Worm (Caenorhabditis elegans) whole organism, young adult: ENCODE data around the gene gid-8.

ENCODE experiments used
- F37B4.10 ChIP-seq: fragments of 200-800 bp; sonication (Bioruptor generic); IDR thresholded peaks from 2 replicates; pipeline ENCODE4 v1.3.6; 2022; ENCODE audit warnings: missing genetic modification characterization, missing compliant biosample characterization
- F52B5.7 ChIP-seq: sonication (generic microtip); optimal IDR thresholded peaks from 2 replicates; lab custom pipeline; 2016; ENCODE audit warnings: mild to moderate bottlenecking, missing genetic modification characterization, missing compliant biosample characterization
- F57A8.1 ChIP-seq: fragments of 200-800 bp; sonication (Bioruptor generic); optimal IDR thresholded peaks from 2 replicates; lab custom pipeline; 2018; ENCODE audit warnings: mild to moderate bottlenecking, missing genetic modification characterization, moderate library complexity, missing compliant biosample characterization
- K12H6.12 ChIP-seq: fragments of 200-800 bp; sonication (Bioruptor generic); optimal IDR thresholded peaks from 2 replicates; lab custom pipeline; 2018; ENCODE audit warnings: mild to moderate bottlenecking, missing genetic modification characterization, missing compliant biosample characterization
- Y56A3A.18 ChIP-seq: fragments of 200-800 bp; sonication (Bioruptor generic); IDR thresholded peaks from 2 replicates; pipeline ENCODE4 v1.3.6; 2022; ENCODE audit warnings: missing genetic modification reagents, missing genetic modification characterization, missing compliant biosample characterization
- Y95B8A.8 ChIP-seq: fragments of 200-800 bp; sonication (Bioruptor generic); IDR thresholded peaks from 2 replicates; pipeline ENCODE4 v1.3.6; 2022; ENCODE audit warnings: missing genetic modification reagents, missing genetic modification characterization, missing compliant biosample characterization
- aptf-2 ChIP-seq: fragments of 200-800 bp; sonication (Bioruptor generic); conservative IDR thresholded peaks from 2 replicates; pipeline ENCODE4 v1.3.6; 2022; ENCODE audit warnings: missing genetic modification reagents, missing genetic modification characterization, missing compliant biosample characterization
- athp-1 ChIP-seq: sonication (generic microtip); optimal IDR thresholded peaks from 2 replicates; lab custom pipeline; 2017; ENCODE audit warnings: mild to moderate bottlenecking, missing genetic modification characterization, missing compliant biosample characterization
- bed-1 ChIP-seq: fragments of 200-800 bp; sonication (Bioruptor generic); IDR thresholded peaks from 2 replicates; pipeline ENCODE4 v1.3.6; 2022; ENCODE audit warnings: missing genetic modification reagents, missing genetic modification characterization, missing compliant biosample characterization
- ceh-40 ChIP-seq: fragments of 200-800 bp; sonication (Bioruptor generic); IDR thresholded peaks from 2 replicates; pipeline ENCODE4 v1.3.6; 2022; ENCODE audit warnings: missing genetic modification characterization, missing compliant biosample characterization
- die-1 ChIP-seq: sonication (generic microtip); optimal IDR thresholded peaks from 2 replicates; lab custom pipeline; 2016; ENCODE audit warnings: missing genotype, mild to moderate bottlenecking, missing genetic modification characterization, missing compliant biosample characterization
- dpl-1 ChIP-seq: fragments of 150-350 bp; optimal IDR thresholded peaks from 2 replicates; lab custom pipeline; 2014; ENCODE audit warnings: missing biosample characterization, missing genetic modification reagents, missing genetic modification characterization
- efl-1 ChIP-seq: fragments of 150-350 bp; optimal IDR thresholded peaks from 2 replicates; lab custom pipeline; 2014; ENCODE audit warnings: missing biosample characterization, missing genetic modification reagents, missing genetic modification characterization
- gei-17 ChIP-seq: fragments of 200-800 bp; sonication (Bioruptor generic); optimal IDR thresholded peaks from 2 replicates; lab custom pipeline; 2018; ENCODE audit warnings: mild to moderate bottlenecking, missing genetic modification characterization, missing compliant biosample characterization
- him-1 ChIP-seq: sonication (generic microtip); optimal IDR thresholded peaks from 2 replicates; lab custom pipeline; 2016; ENCODE audit warnings: missing genotype, missing genetic modification reagents, missing genetic modification characterization, missing compliant biosample characterization
- hmg-1.2 ChIP-seq: fragments of 200-800 bp; sonication (Bioruptor generic); IDR thresholded peaks from 2 replicates; pipeline ENCODE4 v1.3.6; 2022; ENCODE audit warnings: missing genetic modification reagents, missing genetic modification characterization, missing compliant biosample characterization
- lag-1 ChIP-seq: fragments of 200-800 bp; sonication (Bioruptor generic); IDR thresholded peaks from 2 replicates; pipeline ENCODE4 v1.3.6; 2022; ENCODE audit warnings: missing genetic modification reagents, missing genetic modification characterization, missing compliant biosample characterization
- let-607 ChIP-seq, 2 experiments: fragments of 200-800 bp in 1 of 2; sonication (Bioruptor generic) in 1 of 2; sonication (generic microtip) in 1 of 2; optimal IDR thresholded peaks; 2 replicates each; lab custom pipeline; 2016 to 2018; ENCODE audit warnings: mild to moderate bottlenecking in 2 of 2, missing compliant biosample characterization in 2 of 2, missing genetic modification characterization in 2 of 2, moderate library complexity in 2 of 2, missing genotype in 1 of 2
- lir-1 ChIP-seq: fragments of 200-800 bp; sonication (Bioruptor generic); conservative IDR thresholded peaks from 2 replicates; pipeline ENCODE4 v1.3.6; 2022; ENCODE audit warnings: missing genetic modification reagents, missing genetic modification characterization, missing compliant biosample characterization
- madf-6 ChIP-seq: fragments of 200-800 bp; sonication (Bioruptor generic); IDR thresholded peaks from 2 replicates; pipeline ENCODE4 v1.3.6; 2022; ENCODE audit warnings: missing genetic modification reagents, missing genetic modification characterization, missing compliant biosample characterization
- madf-8 ChIP-seq: fragments of 200-800 bp; sonication (Bioruptor generic); conservative IDR thresholded peaks from 2 replicates; pipeline ENCODE4 v1.3.6; 2022; ENCODE audit warnings: missing genetic modification reagents, missing genetic modification characterization, missing compliant biosample characterization
- nfyb-1 ChIP-seq: fragments of 200-800 bp; sonication (Bioruptor generic); IDR thresholded peaks from 2 replicates; pipeline ENCODE4 v1.3.6; 2022; ENCODE audit warnings: missing genetic modification reagents, missing genetic modification characterization, missing compliant biosample characterization
- nhr-80 ChIP-seq: sonication (generic microtip); optimal IDR thresholded peaks from 2 replicates; lab custom pipeline; 2016; ENCODE audit warnings: missing genetic modification characterization, missing compliant biosample characterization
- repo-1 ChIP-seq: sonication (generic microtip); optimal IDR thresholded peaks from 2 replicates; lab custom pipeline; 2017; ENCODE audit warnings: mild to moderate bottlenecking, missing genetic modification characterization, missing compliant biosample characterization
- rpc-1 ChIP-seq, 2 experiments: fragments of 150-350 bp in 1 of 2; sonication (generic microtip) in 1 of 2; optimal IDR thresholded peaks; 2 replicates each; lab custom pipeline; 2014 to 2018; ENCODE audit warnings: missing biosample characterization in 1 of 2, missing genetic modification characterization in 1 of 2, missing genetic modification reagents in 1 of 2, missing genotype in 1 of 2
- snpc-1.1 ChIP-seq: sonication (generic microtip); optimal IDR thresholded peaks from 2 replicates; lab custom pipeline; 2017; ENCODE audit warnings: missing genetic modification characterization, mild to moderate bottlenecking, missing compliant biosample characterization, antibody characterized with exemption, moderate library complexity, missing genotype, missing genetic modification reagents; ENCODE audit not compliant: insufficient read depth
- snpc-4 ChIP-seq, 5 experiments: fragments of 150-350 bp in 1 of 5; sonication (generic microtip) in 4 of 5; optimal IDR thresholded peaks; 2 replicates each; lab custom pipeline; 2014 to 2018; ENCODE audit warnings: missing genetic modification characterization in 5 of 5, missing biosample characterization in 3 of 5, antibody characterized with exemption in 2 of 5, mild to moderate bottlenecking in 2 of 5, missing compliant biosample characterization in 2 of 5, missing genotype in 2 of 5, moderate library complexity in 2 of 5, missing genetic modification reagents in 1 of 5
- zfh-2 ChIP-seq: fragments of 200-800 bp; sonication (Bioruptor generic); conservative IDR thresholded peaks from 2 replicates; pipeline ENCODE4 v1.3.6; 2022; ENCODE audit warnings: missing genetic modification reagents, missing genetic modification characterization, missing compliant biosample characterization
- zim-3 ChIP-seq: sonication (generic microtip); optimal IDR thresholded peaks from 2 replicates; lab custom pipeline; 2017; ENCODE audit warnings: mild to moderate bottlenecking, missing genetic modification characterization, moderate library complexity, missing compliant biosample characterization

gid-8 gene

DNA sequence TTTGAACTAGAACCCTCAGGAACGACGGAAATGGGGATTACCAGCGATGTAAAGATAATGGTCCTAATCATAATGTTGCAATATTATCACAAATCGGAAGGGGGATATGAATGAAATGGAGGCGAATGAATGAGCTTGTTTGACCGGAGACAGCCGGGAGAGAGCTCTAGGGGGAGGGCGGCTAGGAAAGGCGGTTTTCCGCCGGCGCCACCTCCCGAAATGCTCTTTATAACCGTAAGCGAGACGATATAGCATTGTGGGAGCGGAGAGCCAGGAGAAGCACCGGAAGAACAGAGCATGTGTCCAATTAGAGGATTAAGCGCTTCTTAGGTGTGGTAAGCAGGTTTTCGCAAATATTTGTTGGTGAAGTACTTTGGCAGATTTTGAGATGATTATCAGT lies 41.9 kb upstream of the gid-8 start, which contains the start of gene R12A1.3:
Gene R12A1.3 (minus strand): TSS at position 200 of the 400 bp plus-strand sequence.
- TF ChIP-seq madf-8 (no peak), let-607 (tag; optimal IDR thresholded peaks at IDR 0.05; lab: Kevin White, UChicago) (no peak), zim-3 (tag; lab: Kevin White, UChicago) (no peak), hmg-1.2 (no peak), zfh-2 (GFP tag; lab: Robert Waterston, UW) (peak; percentile 55), ceh-40 (GFP tag; lab: Robert Waterston, UW) (no peak)

DNA sequence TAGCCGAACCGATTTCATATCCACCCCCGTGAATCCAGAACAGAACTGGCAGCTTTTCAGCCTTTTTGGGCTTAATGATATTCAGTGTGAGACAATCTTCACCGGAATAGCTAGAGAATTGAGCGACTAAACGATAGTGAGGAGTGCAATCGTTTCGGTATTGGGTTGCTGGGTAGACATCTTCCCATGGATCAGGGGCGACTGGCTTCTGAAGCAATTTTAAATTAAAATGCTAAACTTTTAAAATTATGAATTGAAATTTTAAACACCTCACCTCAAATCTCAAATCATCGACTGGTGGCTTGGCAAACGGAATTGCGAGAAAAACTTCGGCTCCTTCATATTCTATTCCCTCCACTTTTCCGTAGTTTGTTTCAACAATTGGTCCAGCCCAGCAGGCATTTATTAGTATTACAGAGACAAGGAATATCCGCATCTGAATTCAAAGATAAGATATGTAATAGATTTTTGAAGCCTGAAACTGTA lies 35.8 kb upstream of the gid-8 start, which contains the start of gene ges-1:
Gene ges-1 (minus strand): TSS at position 436 of the 486 bp plus-strand sequence.
- no peak for TF ChIP-seq F57A8.1 (GFP tag; lab: Kevin White, UChicago)
- no peak for TF ChIP-seq aptf-2 (GFP tag; lab: Robert Waterston, UW)
- no peak for TF ChIP-seq nfyb-1 (GFP tag; lab: Robert Waterston, UW)
- TF ChIP-seq madf-6 (GFP tag; lab: Robert Waterston, UW) = no peak
- no peak for TF ChIP-seq efl-1 (GFP tag; lab: Kevin White, UChicago)
- no peak for TF ChIP-seq snpc-1.1 (tag; lab: Kevin White, UChicago)
- no peak for TF ChIP-seq F37B4.10 (GFP tag; lab: Robert Waterston, UW)
- no peak for TF ChIP-seq him-1 (tag; lab: Kevin White, UChicago)
- TF ChIP-seq athp-1 (tag; lab: Kevin White, UChicago) = no peak
- no peak for TF ChIP-seq die-1
- TF ChIP-seq Y95B8A.8 (GFP tag; lab: Robert Waterston, UW) = no peak
- TF ChIP-seq snpc-4 (GFP tag; optimal IDR thresholded peaks at IDR 0.05; lab: Kevin White, UChicago) = no peak
- no peak for TF ChIP-seq snpc-4 (tag; optimal IDR thresholded peaks at IDR 0.05; lab: Kevin White, UChicago)
- TF ChIP-seq repo-1 (tag; lab: Kevin White, UChicago) = no peak
- TF ChIP-seq bed-1 (GFP tag; lab: Robert Waterston, UW) = no peak
- no peak for TF ChIP-seq Y56A3A.18 (GFP tag; lab: Robert Waterston, UW)
- no peak for TF ChIP-seq lir-1 (GFP tag; lab: Robert Waterston, UW)
- TF ChIP-seq gei-17 (GFP tag; lab: Kevin White, UChicago) = no peak
- no peak for TF ChIP-seq lag-1 (GFP tag; lab: Robert Waterston, UW)

DNA sequence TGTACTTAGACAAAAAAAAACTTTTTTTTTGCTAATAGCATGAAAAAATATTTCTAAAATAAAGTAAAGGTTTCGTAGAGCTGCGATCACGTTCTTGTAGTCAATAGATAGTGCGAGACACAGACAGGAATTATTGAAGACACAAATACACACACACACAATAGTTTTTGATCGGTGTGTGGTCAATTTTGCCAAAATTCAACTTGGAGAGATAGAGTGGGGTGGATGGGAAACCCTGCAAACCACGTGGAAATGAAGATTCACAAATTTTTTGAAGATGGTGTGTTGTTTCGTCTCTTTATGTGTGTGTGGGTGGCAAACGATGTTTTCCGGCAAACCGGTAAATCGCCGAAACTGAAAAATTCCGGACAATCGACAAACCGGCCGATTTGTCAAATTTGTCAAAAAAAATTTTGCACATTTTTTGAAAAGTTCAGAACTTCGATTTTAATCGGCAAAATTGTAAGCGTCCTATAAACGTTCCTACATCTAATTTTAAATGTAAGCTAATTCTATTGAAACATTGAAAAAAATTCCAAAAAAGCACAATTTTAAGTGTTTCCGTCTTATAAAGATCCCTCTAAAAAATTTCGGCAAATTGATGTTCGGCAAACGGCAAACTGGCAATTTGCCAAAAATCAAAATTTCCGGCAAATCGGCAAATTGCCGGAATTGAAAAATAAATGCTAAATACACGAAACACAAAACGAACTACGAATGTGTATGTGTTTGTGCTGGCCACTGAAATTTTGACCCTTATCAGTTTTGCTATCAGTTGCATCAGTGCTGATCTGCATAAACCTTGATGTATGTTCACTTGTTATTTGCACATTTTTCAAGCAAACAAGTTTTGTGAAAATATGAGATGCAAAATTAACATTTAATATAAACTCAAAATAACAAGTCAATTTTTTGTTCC lies 34.8 kb upstream of the gid-8 start:
- TF ChIP-seq dpl-1 (GFP tag; lab: Kevin White, UChicago) (no peak), nhr-80 (tag; lab: Kevin White, UChicago) (peak; percentile 26)

DNA sequence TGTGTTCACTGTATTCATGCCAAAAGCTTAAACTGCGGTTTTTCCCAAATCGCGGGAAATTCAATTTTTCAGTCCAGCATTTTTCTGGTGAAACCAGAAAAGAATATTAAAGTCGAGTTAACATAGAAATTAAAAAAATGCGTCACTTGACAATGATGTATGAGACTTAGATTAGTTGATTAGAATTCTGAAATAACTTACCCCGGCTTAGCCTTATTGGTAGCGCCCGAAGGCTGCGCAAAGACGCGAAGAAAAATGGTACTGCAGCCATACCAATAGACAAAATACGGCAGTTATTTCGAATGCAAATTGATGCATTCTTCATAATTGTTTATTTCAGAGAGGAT lies 34.2 kb upstream of the gid-8 start:
- TF ChIP-seq K12H6.12 (tag; lab: Kevin White, UChicago) (no peak), rpc-1 (optimal IDR thresholded peaks at IDR 0.05; lab: Kevin White, UChicago) (no peak), rpc-1 (tag; optimal IDR thresholded peaks at IDR 0.05; lab: Kevin White, UChicago) (no peak), F52B5.7 (tag; lab: Kevin White, UChicago) (no peak)
- TF ChIP-seq, all 124 proteins: peak for 0
